Worm (Caenorhabditis elegans) whole organism, L3 larva: ENCODE data around the gene oac-51.

Experiments used
- jun-1 ChIP-seq: fragments of 150-350 bp; optimal IDR thresholded peaks from 2 replicates; lab custom pipeline; 2014; ENCODE audit warnings: missing biosample characterization, missing genetic modification reagents, missing genetic modification characterization
- nfya-1 ChIP-seq: sonication (generic microtip); optimal IDR thresholded peaks from 2 replicates; lab custom pipeline; 2017; ENCODE audit warnings: missing genetic modification characterization, mild to moderate bottlenecking, missing compliant biosample characterization, antibody characterized with exemption, moderate library complexity; ENCODE audit not compliant: insufficient read depth
- nhr-25 ChIP-seq: sonication (generic microtip); optimal IDR thresholded peaks from 2 replicates; lab custom pipeline; 2017; ENCODE audit warnings: missing biosample characterization, missing genetic modification characterization
- nhr-28 ChIP-seq: fragments of 150-350 bp; optimal IDR thresholded peaks from 2 replicates; lab custom pipeline; 2014; ENCODE audit warnings: missing biosample characterization, missing genetic modification characterization
- pha-4 ChIP-seq: fragments of 150-350 bp; optimal IDR thresholded peaks from 2 replicates; lab custom pipeline; 2014; ENCODE audit warnings: missing biosample characterization, missing genetic modification reagents, missing genetic modification characterization
- skn-1 ChIP-seq: fragments of 150-350 bp; optimal IDR thresholded peaks from 2 replicates; lab custom pipeline; 2014; ENCODE audit warnings: missing biosample characterization, missing genetic modification characterization
- ztf-11 ChIP-seq: fragments of 150-350 bp; optimal IDR thresholded peaks from 2 replicates; lab custom pipeline; 2014; ENCODE audit warnings: missing biosample characterization, missing genetic modification characterization

DNA sequence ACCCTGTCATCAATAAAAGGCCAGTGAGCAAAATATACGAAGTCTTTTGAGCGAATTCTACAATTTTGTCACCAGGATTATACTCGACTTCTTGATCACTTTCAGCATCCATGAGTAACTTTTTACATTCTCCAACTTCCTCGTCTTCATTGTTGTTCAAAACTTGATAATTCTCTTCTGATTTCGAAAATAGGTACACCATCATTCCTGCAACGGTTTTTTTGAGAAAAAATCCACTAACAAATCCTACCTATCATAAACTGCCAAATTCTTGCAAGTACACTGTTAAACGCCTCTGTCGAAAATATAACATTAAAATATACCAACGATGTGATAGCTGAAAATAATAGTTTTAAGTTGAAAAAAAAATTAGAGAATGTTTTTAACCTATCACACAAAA is 8.2 kb downstream of the oac-51 start:
- TF ChIP-seq nhr-28 (tag; lab: Kevin White, UChicago) (no peak), pha-4 (tag; lab: Kevin White, UChicago) (no peak), nhr-25 (tag; lab: Kevin White, UChicago) (no peak), nfya-1 (no peak), skn-1 (tag; lab: Kevin White, UChicago) (no peak), ztf-11 (tag; lab: Kevin White, UChicago) (no peak), jun-1 (tag; lab: Kevin White, UChicago) (no peak)
